Fruit fly (Drosophila melanogaster): ENCODE measurements around the gene Tak1.
A peak's percentile ranks its signal among the peaks of the same experiment; 100 is the strongest.

The Tak1 gene

dm6 chrX:20519049-20519448 is 5.7 kb downstream of the Tak1 start (continued):
- peak; percentile 52 for TF ChIP-seq CG11902 (GFP tag; optimal IDR thresholded peaks at IDR 0.05)
- TF ChIP-seq eg (GFP tag; IDR thresholded peaks at IDR 0.05): peak; percentile 79
- TF ChIP-seq CG11294 (GFP tag; IDR thresholded peaks at IDR 0.05): peak; percentile 54
- TF ChIP-seq lz (GFP tag; optimal IDR thresholded peaks at IDR 0.05): peak; percentile 78
- peak; percentile 62 for TF ChIP-seq Ets21C (GFP tag; optimal IDR thresholded peaks at IDR 0.05)
- TF ChIP-seq CG6792 (GFP tag; optimal IDR thresholded peaks at IDR 0.05): peak; percentile 74
- TF ChIP-seq net (GFP tag; optimal IDR thresholded peaks at IDR 0.05): peak; percentile 78
- peak; percentile 65 for TF ChIP-seq Sox15 (GFP tag; optimal IDR thresholded peaks at IDR 0.05)

dm6 chrX:20518210-20518609 is 6.5 kb downstream of the Tak1 start:
- TF ChIP-seq ss (GFP tag; optimal IDR thresholded peaks at IDR 0.05) (no peak), Sox14 (GFP tag; optimal IDR thresholded peaks at IDR 0.05) (no peak), fd59A (GFP tag; optimal IDR thresholded peaks at IDR 0.05) (no peak), achi (GFP tag; optimal IDR thresholded peaks at IDR 0.05) (no peak), Hr4 (GFP tag; optimal IDR thresholded peaks at IDR 0.05) (no peak), eg (GFP tag; IDR thresholded peaks at IDR 0.05) (no peak), CG7368 (GFP tag; optimal IDR thresholded peaks at IDR 0.05) (no peak), CG6808 (GFP tag; optimal IDR thresholded peaks at IDR 0.05) (no peak), CG32006 (GFP tag; optimal IDR thresholded peaks at IDR 0.05) (no peak), Met (GFP tag; optimal IDR thresholded peaks at IDR 0.05) (no peak), lz (GFP tag; optimal IDR thresholded peaks at IDR 0.05) (no peak), Ets96B (tag; optimal IDR thresholded peaks at IDR 0.05) (no peak)

- TF ChIP-seq acj6 (GFP tag; optimal IDR thresholded peaks at IDR 0.05) (peak; percentile 32), dac (GFP tag; optimal IDR thresholded peaks at IDR 0.05) (no peak), topi (GFP tag; optimal IDR thresholded peaks at IDR 0.05) (peak; percentile 39), spab (GFP tag; optimal IDR thresholded peaks at IDR 0.05) (peak; percentile 18), CG8632 (GFP tag; optimal IDR thresholded peaks at IDR 0.05) (peak; percentile 21), CG31627 (GFP tag; optimal IDR thresholded peaks at IDR 0.05) (peak; percentile 59), Ets96B (tag; optimal IDR thresholded peaks at IDR 0.05) (peak; percentile 45), Sox102F (GFP tag; optimal IDR thresholded peaks at IDR 0.05) (peak; percentile 33), CG6808 (GFP tag; optimal IDR thresholded peaks at IDR 0.05) (peak; percentile 37), CG6276 (GFP tag; optimal IDR thresholded peaks at IDR 0.05) (peak; percentile 12), dsx (GFP tag; optimal IDR thresholded peaks at IDR 0.05; ENCODE audit: poor library complexity, severe bottlenecking) (peak; percentile 21), CG4318 (GFP tag; optimal IDR thresholded peaks at IDR 0.05) (no peak), Hr38 (GFP tag; optimal IDR thresholded peaks at IDR 0.05) (no peak), Smox (GFP tag; optimal IDR thresholded peaks at IDR 0.05) (peak; percentile 29), CG10669 (GFP tag; optimal IDR thresholded peaks at IDR 0.05) (peak; percentile 54), CG9139 (GFP tag; optimal IDR thresholded peaks at IDR 0.05) (no peak), Gug (GFP tag; IDR thresholded peaks at IDR 0.05) (0 out of 2 replicates have a peak, but pooled peaks have one; percentile 28), Ets21C (GFP tag; optimal IDR thresholded peaks at IDR 0.05) (peak; percentile 11), CG10631 (GFP tag; optimal IDR thresholded peaks at IDR 0.05) (peak; percentile 41), Met (GFP tag; optimal IDR thresholded peaks at IDR 0.05) (peak; percentile 55), CG1621 (tag; optimal IDR thresholded peaks at IDR 0.05) (peak; percentile 56), fd59A (GFP tag; optimal IDR thresholded peaks at IDR 0.05) (peak; percentile 4), Lpt (GFP tag; optimal IDR thresholded peaks at IDR 0.05) (peak; percentile 33), pdm3 (GFP tag; optimal IDR thresholded peaks at IDR 0.05) (peak; percentile 59), OdsH (GFP tag; optimal IDR thresholded peaks at IDR 0.05) (peak; percentile 55), Eip75B (GFP tag; optimal IDR thresholded peaks at IDR 0.05) (no peak), Eip93F (GFP tag; optimal IDR thresholded peaks at IDR 0.05) (no peak), ss (GFP tag; optimal IDR thresholded peaks at IDR 0.05) (peak in 1 of 2 experiments; percentile 52), CG6163 (GFP tag; IDR thresholded peaks at IDR 0.05) (peak; percentile 81), CG11762 (GFP tag; optimal IDR thresholded peaks at IDR 0.05; ENCODE audit: insufficient read depth) (no peak), lz (GFP tag; optimal IDR thresholded peaks at IDR 0.05) (peak; percentile 59), CG32006 (GFP tag; optimal IDR thresholded peaks at IDR 0.05) (peak; percentile 52), CG15336 (GFP tag; IDR thresholded peaks at IDR 0.05) (peak; percentile 72), svp (GFP tag) (peak; percentile 98), CG11902 (GFP tag; optimal IDR thresholded peaks at IDR 0.05) (no peak), CG8119 (GFP tag; IDR thresholded peaks at IDR 0.05) (peak; percentile 63; the same call in 2 of the 3 replicates), cyc (GFP tag; optimal IDR thresholded peaks at IDR 0.05) (peak; percentile 26), salr (GFP tag; optimal IDR thresholded peaks at IDR 0.05) (peak in 1 of 2 experiments; percentile 25)
Observed at dm6 chrX:20511382-20511853, 13.3 kb downstream of the Tak1 start, which contains the start of gene CG1812. Gene CG1812, plus strand, starts transcription at chrX:20511544.
